Fruit fly (Drosophila melanogaster) whole organism, embryonic: ENCODE results near the gene Hayan.

Experiments used
- CG10209 ChIP-seq: fragments of 200-800 bp; sonication (Bioruptor generic); optimal IDR thresholded peaks from 3 replicates; lab custom pipeline; 2017; ENCODE audit warnings: missing biosample characterization, mild to moderate bottlenecking, missing genetic modification characterization, missing genetic modification reagents
- CG10321 ChIP-seq: fragments of 200-800 bp; sonication (Bioruptor generic); IDR thresholded peaks from 2 replicates; pipeline ENCODE4 v1.3.6; 2022; ENCODE audit warnings: missing biosample characterization, missing genetic modification characterization
- CG10979 ChIP-seq: fragments of 200-800 bp; sonication (Bioruptor generic); optimal IDR thresholded peaks from 2 replicates; lab custom pipeline; 2018; ENCODE audit warnings: missing biosample characterization, mild to moderate bottlenecking, missing genetic modification characterization, moderate library complexity
- CG11398 ChIP-seq: fragments of 200-800 bp; sonication (Bioruptor generic); optimal IDR thresholded peaks from 2 replicates; lab custom pipeline; 2016; ENCODE audit warnings: missing biosample characterization, missing genetic modification characterization
- CG12236 ChIP-seq: fragments of 200-800 bp; sonication (Bioruptor generic); optimal IDR thresholded peaks from 2 replicates; lab custom pipeline; 2016; ENCODE audit warnings: missing biosample characterization, missing genetic modification characterization
- CG1233 ChIP-seq: fragments of 200-800 bp; sonication (Bioruptor generic); optimal IDR thresholded peaks from 4 replicates; lab custom pipeline; 2018; ENCODE audit warnings: missing biosample characterization, mild to moderate bottlenecking, missing genetic modification characterization
- CG12391 ChIP-seq: fragments of 200-800 bp; sonication (Bioruptor generic); optimal IDR thresholded peaks from 3 replicates; lab custom pipeline; 2018; ENCODE audit warnings: missing biosample characterization, mild to moderate bottlenecking, missing genetic modification characterization, moderate library complexity
- CG14441 ChIP-seq: fragments of 200-800 bp; sonication (Bioruptor generic); IDR thresholded peaks from 2 replicates; pipeline ENCODE4 v1.3.6; 2022; ENCODE audit warnings: missing biosample characterization, missing genetic modification characterization
- CG17361 ChIP-seq: fragments of 200-800 bp; sonication (Bioruptor generic); IDR thresholded peaks from 3 replicates; pipeline ENCODE4 v1.3.6; 2022; ENCODE audit warnings: missing biosample characterization, missing genetic modification characterization
- CG17385 ChIP-seq: fragments of 200-800 bp; sonication (Bioruptor generic); optimal IDR thresholded peaks from 3 replicates; lab custom pipeline; 2018; ENCODE audit warnings: missing biosample characterization, mild to moderate bottlenecking, missing genetic modification characterization
- CG17802 ChIP-seq: fragments of 200-800 bp; sonication (Bioruptor generic); optimal IDR thresholded peaks from 2 replicates; lab custom pipeline; 2018; ENCODE audit warnings: missing biosample characterization, mild to moderate bottlenecking, missing genetic modification characterization, moderate library complexity
- CG1832 ChIP-seq: fragments of 200-800 bp; sonication (Bioruptor generic); optimal IDR thresholded peaks from 2 replicates; lab custom pipeline; 2017; ENCODE audit warnings: missing biosample characterization, mild to moderate bottlenecking, missing genetic modification characterization, inconsistent platforms
- CG2712 ChIP-seq: fragments of 200-800 bp; optimal IDR thresholded peaks from 3 replicates; lab custom pipeline; 2019; ENCODE audit warnings: missing biosample characterization, mild to moderate bottlenecking, missing genetic modification characterization, moderate library complexity
- CG3065 ChIP-seq: fragments of 200-800 bp; sonication (Bioruptor generic); optimal IDR thresholded peaks from 2 replicates; lab custom pipeline; 2016; ENCODE audit warnings: missing biosample characterization, missing genetic modification characterization
- CG31441 ChIP-seq: fragments of 200-800 bp; sonication (Bioruptor generic); IDR thresholded peaks from 2 replicates; pipeline ENCODE4 v1.3.6; 2022; ENCODE audit warnings: missing biosample characterization, missing genetic modification characterization
- CG32772 ChIP-seq: fragments of 200-800 bp; sonication (Bioruptor generic); IDR thresholded peaks from 2 replicates; pipeline ENCODE4 v1.3.6; 2022; ENCODE audit warnings: missing biosample characterization, missing genetic modification characterization
- CG6654 ChIP-seq: fragments of 200-800 bp; sonication (Bioruptor generic); optimal IDR thresholded peaks from 2 replicates; lab custom pipeline; 2017; ENCODE audit warnings: missing biosample characterization, mild to moderate bottlenecking, missing genetic modification characterization
- CG7786 ChIP-seq: fragments of 200-800 bp; sonication (Bioruptor generic); optimal IDR thresholded peaks from 2 replicates; lab custom pipeline; 2016; ENCODE audit warnings: missing biosample characterization, missing genetic modification characterization
- CG8924 ChIP-seq: fragments of 200-800 bp; optimal IDR thresholded peaks from 3 replicates; lab custom pipeline; 2019; ENCODE audit warnings: missing biosample characterization, mild to moderate bottlenecking, missing genetic modification characterization, moderate library complexity
- Dbx ChIP-seq: fragments of 200-800 bp; sonication (Bioruptor generic); IDR thresholded peaks from 3 replicates; pipeline ENCODE4 v1.3.6; 2022; ENCODE audit warnings: missing biosample characterization, missing genetic modification characterization
- Elba2 ChIP-seq: fragments of 200-800 bp; sonication (Bioruptor generic); optimal IDR thresholded peaks from 3 replicates; lab custom pipeline; 2016; ENCODE audit warnings: missing biosample characterization, missing genetic modification characterization
- HLH54F ChIP-seq: fragments of 200-800 bp; sonication (Bioruptor generic); optimal IDR thresholded peaks from 3 replicates; lab custom pipeline; 2016; ENCODE audit warnings: missing biosample characterization, missing genetic modification characterization
- Jarid2 ChIP-seq: fragments of 200-800 bp; sonication (Bioruptor generic); optimal IDR thresholded peaks from 3 replicates; lab custom pipeline; 2017; ENCODE audit warnings: mild to moderate bottlenecking, missing biosample characterization, missing genetic modification reagents, missing genetic modification characterization
- Med ChIP-seq: fragments of 200-800 bp; sonication (Bioruptor generic); peaks from one replicate; lab custom pipeline; 2016; ENCODE audit warnings: missing biosample characterization, missing genetic modification characterization, mild to moderate bottlenecking, inconsistent platforms, moderate library complexity
- Nf-YC ChIP-seq: fragments of 200-800 bp; optimal IDR thresholded peaks from 3 replicates; lab custom pipeline; 2019; ENCODE audit warnings: missing biosample characterization, mild to moderate bottlenecking, missing genetic modification characterization, moderate library complexity
- Opbp ChIP-seq: fragments of 200-800 bp; sonication (Bioruptor generic); IDR thresholded peaks from 3 replicates; pipeline ENCODE4 v1.3.6; 2022; ENCODE audit warnings: missing biosample characterization, missing genetic modification characterization; ENCODE audit not compliant: partially characterized antibody
- Pdp1 ChIP-seq, 2 experiments: fragments of 200-800 bp; sonication (Bioruptor generic); optimal IDR thresholded peaks; 3 replicates each; lab custom pipeline; 2016; ENCODE audit warnings: missing biosample characterization in 2 of 2, missing genetic modification characterization in 2 of 2, mild to moderate bottlenecking in 1 of 2, moderate library complexity in 1 of 2
- Sin3A ChIP-seq: fragments of >200 bp; optimal IDR thresholded peaks from 2 replicates; lab custom pipeline; 2018
- YL-1 ChIP-seq: fragments of 200-800 bp; sonication (Bioruptor generic); optimal IDR thresholded peaks from 3 replicates; lab custom pipeline; 2017; ENCODE audit warnings: missing biosample characterization, mild to moderate bottlenecking, missing genetic modification characterization
- bowl ChIP-seq: fragments of 200-800 bp; sonication (Bioruptor generic); IDR thresholded peaks from 2 replicates; pipeline ENCODE4 v1.3.6; 2022; ENCODE audit warnings: missing biosample characterization, missing genetic modification characterization
- cato ChIP-seq: fragments of 200-800 bp; sonication (Bioruptor generic); optimal IDR thresholded peaks from 2 replicates; lab custom pipeline; 2016; ENCODE audit warnings: missing biosample characterization, missing genetic modification characterization, borderline replicate concordance
- chif ChIP-seq, 2 experiments: fragments of 200-800 bp; sonication (Bioruptor generic); optimal IDR thresholded peaks; 3 replicates each; lab custom pipeline; 2016; ENCODE audit warnings: missing biosample characterization in 2 of 2, missing genetic modification characterization in 2 of 2
- gfzf ChIP-seq: fragments of 200-800 bp; sonication (Bioruptor generic); optimal IDR thresholded peaks from 2 replicates; lab custom pipeline; 2016; ENCODE audit warnings: missing biosample characterization, mild to moderate bottlenecking, missing genetic modification characterization, moderate library complexity
- grau ChIP-seq: fragments of 200-800 bp; optimal IDR thresholded peaks from 3 replicates; lab custom pipeline; 2019; ENCODE audit warnings: missing biosample characterization, mild to moderate bottlenecking, missing genetic modification characterization, moderate library complexity
- h ChIP-seq: fragments of >200 bp; optimal IDR thresholded peaks from 2 replicates; lab custom pipeline; 2017
- ind ChIP-seq: fragments of 200-800 bp; sonication (Bioruptor generic); optimal IDR thresholded peaks from 3 replicates; lab custom pipeline; 2016; ENCODE audit warnings: missing biosample characterization, missing genetic modification characterization
- kay ChIP-seq: fragments of 200-800 bp; sonication (Bioruptor generic); optimal IDR thresholded peaks from 2 replicates; lab custom pipeline; 2016; ENCODE audit warnings: missing biosample characterization, missing genetic modification characterization
- ken ChIP-seq: fragments of 200-800 bp; sonication (Bioruptor generic); IDR thresholded peaks from 3 replicates; pipeline ENCODE4 v1.3.6; 2022; ENCODE audit warnings: missing biosample characterization, missing genetic modification characterization
- kni ChIP-seq: fragments of 200-800 bp; sonication (Bioruptor generic); optimal IDR thresholded peaks from 3 replicates; lab custom pipeline; 2017; ENCODE audit warnings: mild to moderate bottlenecking, missing biosample characterization, missing genetic modification reagents, missing genetic modification characterization
- lilli ChIP-seq: fragments of 200-800 bp; sonication (Bioruptor generic); optimal IDR thresholded peaks from 3 replicates; lab custom pipeline; 2016; ENCODE audit warnings: missing biosample characterization, missing genetic modification characterization
- nmo ChIP-seq: fragments of 200-800 bp; sonication (Bioruptor generic); optimal IDR thresholded peaks from 2 replicates; lab custom pipeline; 2018; ENCODE audit warnings: missing biosample characterization, mild to moderate bottlenecking, missing genetic modification characterization, moderate library complexity
- pb ChIP-seq: fragments of 200-800 bp; sonication (Bioruptor generic); optimal IDR thresholded peaks from 3 replicates; lab custom pipeline; 2016; ENCODE audit warnings: missing biosample characterization, missing genetic modification characterization
- pzg ChIP-seq: fragments of 200-800 bp; sonication (Bioruptor generic); optimal IDR thresholded peaks from 3 replicates; lab custom pipeline; 2018; ENCODE audit warnings: missing biosample characterization, mild to moderate bottlenecking, missing genetic modification characterization, moderate library complexity
- row ChIP-seq: fragments of 200-800 bp; sonication (Bioruptor generic); IDR thresholded peaks from 3 replicates; pipeline ENCODE4 v1.3.6; 2022; ENCODE audit warnings: missing biosample characterization, missing genetic modification characterization
- sd ChIP-seq: fragments of 200-800 bp; sonication (Bioruptor generic); optimal IDR thresholded peaks from 3 replicates; lab custom pipeline; 2018; ENCODE audit warnings: missing biosample characterization, mild to moderate bottlenecking, missing genetic modification characterization, moderate library complexity
- shn ChIP-seq: fragments of 200-800 bp; sonication (Bioruptor generic); optimal IDR thresholded peaks from 3 replicates; lab custom pipeline; 2016; ENCODE audit warnings: missing biosample characterization, missing genetic modification characterization
- sisA ChIP-seq: fragments of 200-800 bp; sonication (Bioruptor generic); IDR thresholded peaks from 2 replicates; pipeline ENCODE4 v1.3.6; 2022; ENCODE audit warnings: missing biosample characterization, missing genetic modification characterization
- sob ChIP-seq: fragments of 200-800 bp; sonication (Bioruptor generic); IDR thresholded peaks from 2 replicates; pipeline ENCODE4 v1.3.6; 2022; ENCODE audit warnings: missing biosample characterization, missing genetic modification characterization
- tio ChIP-seq: fragments of 200-800 bp; sonication (Bioruptor generic); optimal IDR thresholded peaks from 2 replicates; lab custom pipeline; 2017; ENCODE audit warnings: missing biosample characterization, missing genetic modification characterization, inconsistent platforms
- vvl ChIP-seq: fragments of 200-800 bp; sonication (Bioruptor generic); IDR thresholded peaks from 2 replicates; pipeline ENCODE4 v1.3.6; 2022; ENCODE audit warnings: missing biosample characterization, missing genetic modification characterization
- zf30C ChIP-seq: fragments of 200-800 bp; sonication (Bioruptor generic); optimal IDR thresholded peaks from 3 replicates; lab custom pipeline; 2018; ENCODE audit warnings: missing biosample characterization, mild to moderate bottlenecking, missing genetic modification characterization

The Hayan gene

DNA sequence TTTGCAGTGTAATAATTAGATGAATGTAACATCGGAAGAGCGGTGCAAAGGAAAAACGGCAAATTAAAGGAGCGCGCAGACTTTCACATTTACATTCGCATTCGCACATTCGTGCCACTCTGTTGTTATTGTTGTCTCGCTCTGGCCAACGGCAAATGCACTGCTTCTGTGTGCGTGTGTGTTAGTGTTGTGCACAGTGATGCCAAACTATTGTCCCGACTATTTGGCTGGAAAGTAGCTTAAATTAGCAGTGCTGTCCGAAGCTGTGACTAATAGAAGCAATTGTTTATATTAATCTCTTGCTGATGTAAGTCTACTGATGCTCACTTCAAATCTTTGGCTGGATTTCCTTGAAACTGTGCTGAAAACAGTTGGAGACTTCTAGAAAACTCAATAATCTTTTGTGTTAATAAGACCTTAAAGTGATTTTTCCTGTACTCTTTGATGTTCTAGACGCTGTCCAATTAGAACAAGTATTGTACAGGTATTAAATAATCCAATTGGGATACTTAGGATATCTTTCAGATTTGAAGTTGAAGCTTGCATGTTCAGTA, 32.5 kb upstream of the Hayan start (continued):
- TF ChIP-seq gfzf (GFP tag; lab: Kevin White, UChicago): no peak
- TF ChIP-seq zf30C (GFP tag; lab: Kevin White, UChicago): peak; percentile 24
- TF ChIP-seq CG32772 (GFP tag; lab: Robert Waterston, UW): no peak
- no peak for TF ChIP-seq Opbp (GFP tag; lab: Robert Waterston, UW)
- TF ChIP-seq pb (GFP tag; lab: Kevin White, UChicago): no peak
- no peak for TF ChIP-seq h (lab: Kevin White, UChicago)
- no peak for TF ChIP-seq CG3065 (GFP tag; lab: Kevin White, UChicago)
- TF ChIP-seq kay (GFP tag; lab: Kevin White, UChicago): peak; percentile 24
- peak; percentile 32 for TF ChIP-seq CG12391 (tag; lab: Kevin White, UChicago)
- peak in 1 of 2 experiments; percentile 13 for TF ChIP-seq chif (GFP tag; optimal IDR thresholded peaks at IDR 0.05; lab: Kevin White, UChicago)
- TF ChIP-seq vvl (GFP tag; lab: Robert Waterston, UW): peak; percentile 21
- TF ChIP-seq row (GFP tag; lab: Robert Waterston, UW): peak; percentile 89
- TF ChIP-seq CG14441 (GFP tag; lab: Robert Waterston, UW): 0 out of 2 replicates have a peak, but pooled peaks have one; percentile 27
- TF ChIP-seq CG10321 (GFP tag; lab: Robert Waterston, UW): peak; percentile 91
- no peak for TF ChIP-seq sob
- no peak for TF ChIP-seq Sin3A
- peak; percentile 5 for TF ChIP-seq pzg (GFP tag; lab: Kevin White, UChicago)
- peak; percentile 66 for TF ChIP-seq Med (GFP tag; lab: Kevin White, UChicago)
- TF ChIP-seq YL-1 (GFP tag; lab: Kevin White, UChicago): no peak
- no peak for TF ChIP-seq CG11398 (GFP tag; lab: Kevin White, UChicago)
- no peak for TF ChIP-seq bowl (GFP tag; lab: Robert Waterston, UW)
- TF ChIP-seq Pdp1 (GFP tag; optimal IDR thresholded peaks at IDR 0.05; lab: Kevin White, UChicago): peak; percentile 7 to 34
- TF ChIP-seq sisA (GFP tag; lab: Robert Waterston, UW): 0 out of 2 replicates have a peak, but pooled peaks have one; percentile 4
- TF ChIP-seq ken: peak; percentile 57; the same call in 1 of the 3 replicates
- peak; percentile 25 for TF ChIP-seq CG8924 (tag; lab: Kevin White, UChicago)
- TF ChIP-seq CG7786 (GFP tag; lab: Kevin White, UChicago): peak; percentile 6
- no peak for TF ChIP-seq CG6654 (GFP tag; lab: Kevin White, UChicago)
- no peak for TF ChIP-seq Jarid2
- peak; percentile 39 for TF ChIP-seq CG1832 (GFP tag; lab: Kevin White, UChicago)
- peak; percentile 12 for TF ChIP-seq CG1233 (GFP tag; lab: Kevin White, UChicago)
- peak; percentile 10 for TF ChIP-seq CG17385 (GFP tag; lab: Kevin White, UChicago)
- TF ChIP-seq tio (GFP tag; lab: Kevin White, UChicago): peak; percentile 3
- TF ChIP-seq nmo (GFP tag; lab: Kevin White, UChicago): peak; percentile 6
- peak; percentile 23 for TF ChIP-seq HLH54F (GFP tag; lab: Kevin White, UChicago)
- no peak for TF ChIP-seq cato (GFP tag; lab: Kevin White, UChicago)
- no peak; the same call in 1 of the 2 replicates for TF ChIP-seq CG31441 (GFP tag; lab: Robert Waterston, UW)
- TF ChIP-seq Dbx (GFP tag; lab: Robert Waterston, UW): no peak
- peak; percentile 19 for TF ChIP-seq Elba2 (GFP tag; lab: Kevin White, UChicago)
- peak; percentile 28 for TF ChIP-seq sd (tag; lab: Kevin White, UChicago)
- no peak for TF ChIP-seq lilli (GFP tag; lab: Kevin White, UChicago)
- TF ChIP-seq shn: peak; percentile 12
- peak; percentile 34; the same call in 1 of the 3 replicates for TF ChIP-seq CG17361 (GFP tag; lab: Robert Waterston, UW)
- TF ChIP-seq CG10209 (GFP tag; lab: Kevin White, UChicago): peak; percentile 9
- TF ChIP-seq CG10979 (tag; lab: Kevin White, UChicago): no peak
- peak; percentile 4 for TF ChIP-seq kni (GFP tag; lab: Kevin White, UChicago)
- peak; percentile 31 for TF ChIP-seq CG2712 (tag; lab: Kevin White, UChicago)
- peak; percentile 35 for TF ChIP-seq grau (tag; lab: Kevin White, UChicago)
- TF ChIP-seq Nf-YC (tag; lab: Kevin White, UChicago): peak; percentile 22
- TF ChIP-seq CG17802 (tag; lab: Kevin White, UChicago): no peak
- peak; percentile 3 for TF ChIP-seq ind (GFP tag; lab: Kevin White, UChicago)
- no peak for TF ChIP-seq CG12236
